Worm (Caenorhabditis elegans) whole organism, L4 larva: ENCODE data around the gene rps-9.

Experiments used
- F10B5.3 ChIP-seq: sonication (generic microtip); optimal IDR thresholded peaks from 2 replicates; lab custom pipeline; 2016; ENCODE audit warnings: mild to moderate bottlenecking, missing genetic modification characterization, missing compliant biosample characterization
- F26F4.8 ChIP-seq: fragments of 200-800 bp; sonication (Bioruptor generic); conservative IDR thresholded peaks from 2 replicates; pipeline ENCODE4 v1.3.6; 2022; ENCODE audit warnings: missing genetic modification characterization, missing compliant biosample characterization
- R02D3.7 ChIP-seq: fragments of 150-350 bp; sonication (generic microtip); optimal IDR thresholded peaks from 3 replicates; lab custom pipeline; 2014; ENCODE audit warnings: missing biosample characterization, missing genetic modification characterization
- T20F7.1 ChIP-seq: fragments of 200-800 bp; sonication (Bioruptor generic); optimal IDR thresholded peaks from 2 replicates; lab custom pipeline; 2018; ENCODE audit warnings: mild to moderate bottlenecking, missing genetic modification characterization, missing compliant biosample characterization
- T26A8.4 ChIP-seq: fragments of 200-800 bp; sonication (Bioruptor generic); IDR thresholded peaks from 2 replicates; pipeline ENCODE4 v1.3.6; 2022; ENCODE audit warnings: missing genetic modification characterization, missing compliant biosample characterization
- Y105C5A.15 ChIP-seq: fragments of 200-800 bp; sonication (Bioruptor generic); IDR thresholded peaks from 2 replicates; pipeline ENCODE4 v1.3.6; 2022; ENCODE audit warnings: missing genetic modification characterization, missing compliant biosample characterization
- Y48G9A.11 ChIP-seq: fragments of 200-800 bp; sonication (Bioruptor generic); IDR thresholded peaks from 2 replicates; pipeline ENCODE4 v1.3.6; 2022; ENCODE audit warnings: missing genetic modification reagents, missing genetic modification characterization, missing compliant biosample characterization
- Y5F2A.4 ChIP-seq: fragments of 200-800 bp; sonication (Bioruptor generic); optimal IDR thresholded peaks from 2 replicates; lab custom pipeline; 2018; ENCODE audit warnings: mild to moderate bottlenecking, missing genetic modification characterization, missing compliant biosample characterization
- aha-1 ChIP-seq: fragments of 150-350 bp; peaks from one replicate; lab custom pipeline; 2014; ENCODE audit warnings: missing biosample characterization, missing genetic modification characterization
- arid-1 ChIP-seq: fragments of 200-800 bp; sonication (Bioruptor generic); conservative IDR thresholded peaks from 2 replicates; pipeline ENCODE4 v1.3.6; 2022; ENCODE audit warnings: missing genetic modification reagents, missing genetic modification characterization, missing compliant biosample characterization
- ceh-32 ChIP-seq: sonication (generic microtip); optimal IDR thresholded peaks from 2 replicates; lab custom pipeline; 2016; ENCODE audit warnings: mild to moderate bottlenecking, missing genetic modification characterization, missing compliant biosample characterization; ENCODE audit not compliant: poor library complexity
- ceh-44 ChIP-seq: fragments of 200-800 bp; sonication (Bioruptor generic); IDR thresholded peaks from 2 replicates; pipeline ENCODE4 v1.3.6; 2022; ENCODE audit warnings: missing genetic modification reagents, missing genetic modification characterization, missing compliant biosample characterization
- ceh-82 ChIP-seq: sonication (generic microtip); optimal IDR thresholded peaks from 2 replicates; lab custom pipeline; 2017; ENCODE audit warnings: missing biosample characterization, missing genetic modification characterization
- cey-2 ChIP-seq: sonication (generic microtip); optimal IDR thresholded peaks from 3 replicates; lab custom pipeline; 2017; ENCODE audit warnings: missing genetic modification characterization, mild to moderate bottlenecking, missing compliant biosample characterization, antibody characterized with exemption, borderline replicate concordance; ENCODE audit not compliant: insufficient read depth
- daf-12 ChIP-seq: fragments of 150-350 bp; optimal IDR thresholded peaks from 2 replicates; lab custom pipeline; 2014; ENCODE audit warnings: missing biosample characterization, missing genetic modification reagents, missing genetic modification characterization
- daf-16 ChIP-seq, 3 experiments: sonication (generic microtip); optimal IDR thresholded peaks; 2 replicates each; lab custom pipeline; 2016 to 2017; ENCODE audit warnings: missing genetic modification characterization in 3 of 3, missing genetic modification reagents in 3 of 3, mild to moderate bottlenecking in 2 of 3, missing compliant biosample characterization in 2 of 3, missing biosample characterization in 1 of 3, moderate library complexity in 1 of 3
- dmd-8 ChIP-seq: fragments of 200-800 bp; sonication (Bioruptor generic); IDR thresholded peaks from 2 replicates; pipeline ENCODE4 v1.3.6; 2022; ENCODE audit warnings: missing genetic modification characterization, missing compliant biosample characterization
- duxl-1 ChIP-seq: sonication (generic microtip); optimal IDR thresholded peaks from 2 replicates; lab custom pipeline; 2016; ENCODE audit warnings: mild to moderate bottlenecking, missing genetic modification characterization, moderate library complexity, missing compliant biosample characterization; ENCODE audit not compliant: poor library complexity
- dve-1 ChIP-seq: sonication (generic microtip); optimal IDR thresholded peaks from 2 replicates; lab custom pipeline; 2017; ENCODE audit warnings: antibody characterized with exemption, mild to moderate bottlenecking, missing genetic modification characterization, missing compliant biosample characterization; ENCODE audit not compliant: insufficient read depth
- fkh-10 ChIP-seq: fragments of 150-350 bp; optimal IDR thresholded peaks from 2 replicates; lab custom pipeline; 2014; ENCODE audit warnings: missing biosample characterization, missing genetic modification reagents, missing genetic modification characterization
- gei-8 ChIP-seq: fragments of 200-800 bp; sonication (Bioruptor generic); optimal IDR thresholded peaks from 2 replicates; lab custom pipeline; 2018; ENCODE audit warnings: mild to moderate bottlenecking, missing genetic modification characterization, missing compliant biosample characterization
- hlh-11 ChIP-seq: fragments of 200-800 bp; sonication (Bioruptor generic); optimal IDR thresholded peaks from 2 replicates; lab custom pipeline; 2018; ENCODE audit warnings: mild to moderate bottlenecking, missing genetic modification characterization, missing compliant biosample characterization
- hlh-30 ChIP-seq: sonication (generic microtip); optimal IDR thresholded peaks from 2 replicates; lab custom pipeline; 2017; ENCODE audit warnings: antibody characterized with exemption, mild to moderate bottlenecking, missing genetic modification characterization, missing compliant biosample characterization; ENCODE audit not compliant: insufficient read depth
- hmg-1.1 ChIP-seq: fragments of 200-800 bp; sonication (Bioruptor generic); IDR thresholded peaks from 2 replicates; pipeline ENCODE4 v1.3.6; 2022; ENCODE audit warnings: missing genetic modification reagents, missing genetic modification characterization, missing compliant biosample characterization
- lin-1 ChIP-seq: fragments of 200-800 bp; sonication (Bioruptor generic); IDR thresholded peaks from 2 replicates; pipeline ENCODE4 v1.3.6; 2022; ENCODE audit warnings: missing genetic modification reagents, missing genetic modification characterization, missing compliant biosample characterization
- lin-13 ChIP-seq: fragments of 150-350 bp; optimal IDR thresholded peaks from 2 replicates; lab custom pipeline; 2014; ENCODE audit warnings: missing biosample characterization, missing genetic modification reagents, missing genetic modification characterization
- lin-15B ChIP-seq: fragments of 150-350 bp; sonication (generic microtip); optimal IDR thresholded peaks from 3 replicates; lab custom pipeline; 2014; ENCODE audit warnings: missing biosample characterization, missing genetic modification characterization
- lin-38 ChIP-seq: fragments of 200-800 bp; sonication (Bioruptor generic); IDR thresholded peaks from 2 replicates; pipeline ENCODE4 v1.3.6; 2022; ENCODE audit warnings: missing genetic modification reagents, missing genetic modification characterization, missing compliant biosample characterization
- lir-3 ChIP-seq: sonication (generic microtip); optimal IDR thresholded peaks from 2 replicates; lab custom pipeline; 2016; ENCODE audit warnings: mild to moderate bottlenecking, missing genetic modification characterization, missing compliant biosample characterization
- lsy-2 ChIP-seq, 2 experiments: fragments of 150-350 bp in 1 of 2; sonication (generic microtip) in 1 of 2; optimal IDR thresholded peaks; 2 replicates each; lab custom pipeline; 2014 to 2017; ENCODE audit warnings: missing biosample characterization in 2 of 2, missing genetic modification characterization in 2 of 2
- madf-9 ChIP-seq: fragments of 200-800 bp; sonication (Bioruptor generic); conservative IDR thresholded peaks from 2 replicates; pipeline ENCODE4 v1.3.6; 2022; ENCODE audit warnings: missing genetic modification reagents, missing genetic modification characterization, missing compliant biosample characterization
- mdl-1 ChIP-seq, 2 experiments: fragments of 150-350 bp in 1 of 2; sonication (generic microtip) in 1 of 2; optimal IDR thresholded peaks; 2 replicates each; lab custom pipeline; 2014 to 2017; ENCODE audit warnings: missing biosample characterization in 2 of 2, missing genetic modification characterization in 2 of 2
- mep-1 ChIP-seq: fragments of 150-350 bp; sonication (generic microtip); optimal IDR thresholded peaks from 3 replicates; lab custom pipeline; 2014; ENCODE audit warnings: missing biosample characterization, missing genetic modification characterization
- mes-2 ChIP-seq: sonication (generic microtip); optimal IDR thresholded peaks from 2 replicates; lab custom pipeline; 2016; ENCODE audit warnings: missing genotype, mild to moderate bottlenecking, missing genetic modification characterization, missing compliant biosample characterization; ENCODE audit not compliant: poor library complexity, severe bottlenecking
- nhr-10 ChIP-seq: fragments of 150-350 bp; optimal IDR thresholded peaks from 2 replicates; lab custom pipeline; 2014; ENCODE audit warnings: missing biosample characterization, missing genetic modification characterization
- nhr-102 ChIP-seq: sonication (generic microtip); optimal IDR thresholded peaks from 2 replicates; lab custom pipeline; 2016; ENCODE audit warnings: mild to moderate bottlenecking, missing genetic modification characterization, moderate library complexity, missing compliant biosample characterization
- nhr-48 ChIP-seq: sonication (generic microtip); optimal IDR thresholded peaks from 2 replicates; lab custom pipeline; 2016; ENCODE audit warnings: mild to moderate bottlenecking, missing genetic modification characterization, missing compliant biosample characterization
- nhr-77 ChIP-seq: fragments of 150-350 bp; optimal IDR thresholded peaks from 2 replicates; lab custom pipeline; 2014; ENCODE audit warnings: missing biosample characterization, missing genetic modification characterization
- rbr-2 ChIP-seq: sonication (generic microtip); optimal IDR thresholded peaks from 2 replicates; lab custom pipeline; 2016; ENCODE audit warnings: missing genotype, missing genetic modification characterization, missing compliant biosample characterization
- sdz-12 ChIP-seq: fragments of 200-800 bp; sonication (Bioruptor generic); optimal IDR thresholded peaks from 2 replicates; lab custom pipeline; 2018; ENCODE audit warnings: mild to moderate bottlenecking, missing genetic modification characterization, missing compliant biosample characterization
- skn-1 ChIP-seq: fragments of 150-350 bp; optimal IDR thresholded peaks from 2 replicates; lab custom pipeline; 2014; ENCODE audit warnings: missing biosample characterization, missing genetic modification characterization
- snpc-1.2 ChIP-seq: fragments of 200-800 bp; sonication (Bioruptor generic); IDR thresholded peaks from 2 replicates; pipeline ENCODE4 v1.3.6; 2022; ENCODE audit warnings: missing genetic modification reagents, missing genetic modification characterization, missing compliant biosample characterization
- snpc-4 ChIP-seq: fragments of 150-350 bp; optimal IDR thresholded peaks from 2 replicates; lab custom pipeline; 2014; ENCODE audit warnings: missing biosample characterization, missing genetic modification characterization
- spr-3 ChIP-seq: fragments of 200-800 bp; sonication (Bioruptor generic); optimal IDR thresholded peaks from 2 replicates; lab custom pipeline; 2018; ENCODE audit warnings: mild to moderate bottlenecking, missing genetic modification characterization, missing compliant biosample characterization
- tra-1 ChIP-seq: fragments of 200-800 bp; sonication (Bioruptor generic); IDR thresholded peaks from 2 replicates; pipeline ENCODE4 v1.3.6; 2022; ENCODE audit warnings: missing genetic modification reagents, missing genetic modification characterization, missing compliant biosample characterization
- vab-7 ChIP-seq: fragments of 200-800 bp; sonication (Bioruptor generic); IDR thresholded peaks from 2 replicates; pipeline ENCODE4 v1.3.6; 2022; ENCODE audit warnings: missing genetic modification reagents, missing genetic modification characterization, missing compliant biosample characterization
- zfp-2 ChIP-seq: sonication (generic microtip); optimal IDR thresholded peaks from 2 replicates; lab custom pipeline; 2016; ENCODE audit warnings: mild to moderate bottlenecking, missing genetic modification characterization, missing compliant biosample characterization

rps-9 gene

DNA sequence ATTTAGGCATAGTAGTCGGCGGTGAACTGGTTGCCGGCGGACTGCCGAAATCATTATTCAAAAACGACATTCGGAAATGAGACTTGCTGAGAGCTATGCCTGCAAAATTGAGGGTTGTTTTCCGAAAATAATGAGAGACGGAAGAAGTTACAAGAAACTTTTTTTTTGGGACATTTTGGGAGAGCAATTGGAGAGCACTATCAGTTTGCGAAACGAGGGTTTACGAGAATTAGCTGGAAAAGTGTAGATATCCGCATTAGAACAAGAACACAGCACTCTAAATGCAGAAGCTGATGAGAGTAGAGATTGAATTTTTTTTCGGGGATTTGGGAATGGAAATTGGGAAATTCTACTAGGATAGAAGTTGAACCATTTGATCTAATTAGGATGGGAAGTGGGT is 26.3 kb upstream of the rps-9 start, which contains the start of gene pqm-1:
pqm-1 (minus strand) TSS at position 101 of the 400 bp plus-strand sequence.
- no peak for TF ChIP-seq T20F7.1 (GFP tag; lab: Kevin White, UChicago)
- peak; percentile 21 for TF ChIP-seq aha-1 (tag; lab: Kevin White, UChicago)
- no peak for TF ChIP-seq lin-1 (GFP tag; lab: Robert Waterston, UW)

DNA sequence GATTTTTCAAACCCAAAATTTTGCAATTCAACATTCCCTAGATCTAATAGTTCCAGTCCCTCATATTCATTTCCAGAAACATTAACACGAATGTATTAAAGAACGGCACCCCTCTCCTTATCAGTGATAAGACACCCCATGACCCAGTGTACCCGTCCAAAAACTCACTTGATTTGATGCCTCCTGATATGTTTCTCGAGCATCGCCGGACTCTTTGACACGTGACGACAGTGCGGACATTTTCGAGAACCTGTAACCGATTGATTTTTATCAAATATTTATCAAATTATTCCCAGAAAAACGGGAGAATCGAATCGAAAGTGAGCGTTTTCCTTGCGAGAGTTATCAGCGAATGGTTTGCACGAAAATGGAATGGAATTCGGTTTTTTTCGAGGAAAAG is 24.8 kb upstream of the rps-9 start:
- TF ChIP-seq madf-9 (no peak), mes-2 (tag; lab: Kevin White, UChicago) (peak; percentile 39), arid-1 (GFP tag; lab: Robert Waterston, UW) (no peak), Y48G9A.11 (no peak), spr-3 (GFP tag; lab: Kevin White, UChicago) (no peak), T20F7.1 (GFP tag; lab: Kevin White, UChicago) (peak; percentile 21), aha-1 (tag; lab: Kevin White, UChicago) (peak; percentile 81), lin-13 (GFP tag; lab: Kevin White, UChicago) (no peak), daf-12 (tag; lab: Kevin White, UChicago) (no peak), ceh-32 (no peak), duxl-1 (tag; lab: Kevin White, UChicago) (no peak), lsy-2 (tag; optimal IDR thresholded peaks at IDR 0.05; lab: Kevin White, UChicago) (peak in 1 of 2 experiments; percentile 47), skn-1 (tag; lab: Kevin White, UChicago) (no peak), hlh-30 (tag; lab: Kevin White, UChicago) (peak; percentile 81), nhr-77 (tag; lab: Kevin White, UChicago) (peak; percentile 69), hlh-11 (peak; percentile 87), snpc-4 (tag; lab: Kevin White, UChicago) (no peak), rbr-2 (tag; lab: Kevin White, UChicago) (no peak), daf-16 (GFP tag; optimal IDR thresholded peaks at IDR 0.05; lab: Kevin White, UChicago) (peak in 1 of 2 experiments; percentile 22), daf-16 (tag; optimal IDR thresholded peaks at IDR 0.05; lab: Kevin White, UChicago) (peak; percentile 93), cey-2 (no peak), sdz-12 (GFP tag; lab: Kevin White, UChicago) (no peak), hmg-1.1 (GFP tag; lab: Robert Waterston, UW) (no peak), R02D3.7 (no peak), Y105C5A.15 (no peak), Y5F2A.4 (GFP tag; lab: Kevin White, UChicago) (no peak), gei-8 (peak; percentile 49), snpc-1.2 (no peak), F26F4.8 (no peak), fkh-10 (GFP tag; lab: Kevin White, UChicago) (no peak), dmd-8 (GFP tag; lab: Robert Waterston, UW) (no peak), mep-1 (tag; lab: Kevin White, UChicago) (peak; percentile 37), mdl-1 (tag; optimal IDR thresholded peaks at IDR 0.05; lab: Kevin White, UChicago) (peak in 1 of 2 experiments; percentile 13), nhr-48 (tag; lab: Kevin White, UChicago) (peak; percentile 79), vab-7 (no peak), zfp-2 (tag; lab: Kevin White, UChicago) (no peak), ceh-82 (tag; lab: Kevin White, UChicago) (no peak), nhr-10 (tag; lab: Kevin White, UChicago) (peak; percentile 79), lin-15B (tag; lab: Kevin White, UChicago) (no peak), lir-3 (tag; lab: Kevin White, UChicago) (no peak), F10B5.3 (tag; lab: Kevin White, UChicago) (no peak), nhr-102 (peak; percentile 60), ceh-44 (GFP tag; lab: Robert Waterston, UW) (no peak), T26A8.4 (GFP tag; lab: Robert Waterston, UW) (0 out of 2 replicates have a peak, but pooled peaks have one; percentile 49), dve-1 (peak; percentile 93), tra-1 (GFP tag; lab: Robert Waterston, UW) (peak; percentile 56; the same call in 1 of the 2 replicates), lin-38 (0 out of 2 replicates have a peak, but pooled peaks have one; percentile 25)
